Worm (Caenorhabditis elegans) whole organism, L3 larva: ENCODE results near the gene dhs-16.

Experiments
- ama-1 ChIP-seq: fragments of 150-350 bp; optimal IDR thresholded peaks from 2 replicates; lab custom pipeline; 2018
- elt-1 ChIP-seq: fragments of 150-350 bp; optimal IDR thresholded peaks from 2 replicates; lab custom pipeline; 2014; ENCODE audit warnings: missing biosample characterization, missing genetic modification characterization
- elt-2 ChIP-seq: sonication (generic microtip); optimal IDR thresholded peaks from 2 replicates; lab custom pipeline; 2016; ENCODE audit warnings: missing genetic modification reagents, mild to moderate bottlenecking, missing genetic modification characterization, missing compliant biosample characterization
- elt-3 ChIP-seq, 3 experiments: fragments of 150-350 bp in 1 of 3; sonication (generic microtip) in 2 of 3; optimal IDR thresholded peaks; 2 replicates in 2 of 3; 4 replicates in 1 of 3; lab custom pipeline; 2014 to 2017; ENCODE audit warnings: missing biosample characterization in 3 of 3, missing genetic modification characterization in 3 of 3
- fkh-10 ChIP-seq: sonication (generic microtip); optimal IDR thresholded peaks from 2 replicates; lab custom pipeline; 2017; ENCODE audit warnings: missing biosample characterization, missing genetic modification reagents, missing genetic modification characterization
- fos-1 ChIP-seq: fragments of 150-350 bp; optimal IDR thresholded peaks from 2 replicates; lab custom pipeline; 2014; ENCODE audit warnings: missing biosample characterization, missing genetic modification characterization
- nhr-23 ChIP-seq: fragments of 150-350 bp; optimal IDR thresholded peaks from 2 replicates; lab custom pipeline; 2014; ENCODE audit warnings: missing biosample characterization, missing genetic modification reagents, missing genetic modification characterization
- pha-4 ChIP-seq: fragments of 150-350 bp; optimal IDR thresholded peaks from 2 replicates; lab custom pipeline; 2014; ENCODE audit warnings: missing biosample characterization, missing genetic modification reagents, missing genetic modification characterization
- pqm-1 ChIP-seq: fragments of 150-350 bp; optimal IDR thresholded peaks from 2 replicates; lab custom pipeline; 2017; ENCODE audit warnings: missing biosample characterization, missing genetic modification characterization, inconsistent platforms
- skn-1 ChIP-seq: fragments of 150-350 bp; optimal IDR thresholded peaks from 2 replicates; lab custom pipeline; 2014; ENCODE audit warnings: missing biosample characterization, missing genetic modification characterization
- unc-39 ChIP-seq: sonication (generic microtip); optimal IDR thresholded peaks from 4 replicates; lab custom pipeline; 2017; ENCODE audit warnings: missing biosample characterization, missing genetic modification characterization
- unc-62 ChIP-seq: fragments of 150-350 bp; sonication (generic microtip); optimal IDR thresholded peaks from 4 replicates; lab custom pipeline; 2014; ENCODE audit warnings: missing biosample characterization, missing genetic modification reagents, missing genetic modification characterization

DNA sequence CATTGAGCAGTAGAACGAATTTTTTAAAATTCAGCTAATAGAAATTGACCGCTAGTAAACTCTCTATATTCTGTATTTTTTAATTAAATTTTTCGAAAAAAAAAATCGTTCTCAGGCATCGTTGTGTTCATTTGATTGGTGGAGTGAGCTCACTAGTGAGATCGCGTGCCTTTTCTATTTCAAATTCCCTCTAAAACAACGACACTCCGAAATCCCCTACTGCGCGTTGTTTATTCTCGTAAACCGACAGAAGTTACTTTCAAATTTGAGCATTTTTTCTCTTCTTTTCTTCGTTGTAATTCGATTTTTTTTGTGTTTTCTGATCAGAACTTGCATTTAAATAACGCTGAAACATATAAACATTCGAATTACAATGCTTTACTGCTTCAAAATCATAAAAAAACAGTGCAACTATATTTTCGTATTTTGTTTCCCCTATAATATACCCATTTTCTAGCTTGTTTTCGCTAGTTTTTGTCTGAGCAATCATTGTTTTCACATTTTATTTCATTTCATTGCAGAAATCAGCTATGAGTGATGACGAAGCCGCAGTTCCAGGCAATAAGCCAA is 44.0 kb upstream of the dhs-16 start, which contains the start of gene syf-3:
- TF ChIP-seq elt-3 (tag; optimal IDR thresholded peaks at IDR 0.05; lab: Kevin White, UChicago) = no peak
- TF ChIP-seq unc-62 (GFP tag; lab: Kevin White, UChicago) = no peak
- no peak for TF ChIP-seq unc-39 (tag; lab: Kevin White, UChicago)
- no peak for TF ChIP-seq pqm-1 (tag; lab: Kevin White, UChicago)
- TF ChIP-seq elt-2 (tag; lab: Kevin White, UChicago) = no peak
- TF ChIP-seq nhr-23 (tag; lab: Kevin White, UChicago) = no peak
- no peak for TF ChIP-seq fos-1
- no peak for TF ChIP-seq fkh-10 (GFP tag; lab: Kevin White, UChicago)
- peak; percentile 63 for TF ChIP-seq pha-4 (tag; lab: Kevin White, UChicago)
- TF ChIP-seq elt-1 (tag; lab: Kevin White, UChicago) = no peak
- no peak for TF ChIP-seq ama-1
- TF ChIP-seq skn-1 (tag; lab: Kevin White, UChicago) = no peak
